Worm (Caenorhabditis elegans): Measurements from ENCODE around the gene dpy-22.

DNA sequence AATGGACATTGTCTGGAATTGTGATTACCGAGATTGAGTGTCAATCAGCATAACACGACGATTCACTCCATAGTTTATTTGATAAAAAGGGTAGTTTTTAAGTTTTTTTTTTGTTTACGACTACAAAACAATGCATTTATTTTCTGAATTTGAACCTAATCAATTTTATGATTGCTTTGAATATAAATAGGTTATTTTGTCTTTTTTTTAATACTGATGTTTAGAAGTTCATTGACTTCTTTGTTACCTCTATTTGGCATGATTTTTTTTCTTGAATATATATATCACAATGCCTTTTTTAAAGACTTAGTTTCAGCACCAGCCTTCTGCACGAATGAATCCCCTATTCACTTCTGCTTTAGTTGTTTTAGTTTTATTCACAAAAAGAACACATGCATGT, 47.4 kb upstream of the dpy-22 start, which contains the start of gene R07B1.13:
- TF ChIP-seq ztf-6 (GFP tag; IDR thresholded peaks at IDR 0.05) (no peak), ceh-40 (GFP tag; IDR thresholded peaks at IDR 0.05) (no peak), Y67H2A.10 (GFP tag; conservative IDR thresholded peaks at IDR 0.05) (no peak), attf-3 (GFP tag; conservative IDR thresholded peaks at IDR 0.05) (no peak), snpc-1.1 (tag; optimal IDR thresholded peaks at IDR 0.05; ENCODE audit: insufficient read depth) (no peak), C06A6.2 (GFP tag; conservative IDR thresholded peaks at IDR 0.05) (no peak), sdz-38 (tag; optimal IDR thresholded peaks at IDR 0.05) (no peak), F55B11.4 (tag; optimal IDR thresholded peaks at IDR 0.05; ENCODE audit: borderline replicate concordance, insufficient read depth) (no peak)
